Worm (Caenorhabditis elegans): ENCODE results near the gene xtr-2.

ce11 chrX:12294263-12294662 is 21.1 kb upstream of the xtr-2 start, which contains the start of gene W06D11.1:
- no peak for TF ChIP-seq B0310.2 (tag; optimal IDR thresholded peaks at IDR 0.05)
- TF ChIP-seq ama-1 (optimal IDR thresholded peaks at IDR 0.05) = no peak
- TF ChIP-seq tbx-11 (GFP tag; IDR thresholded peaks at IDR 0.05) = no peak

Measured in whole organism, early embryonic.